Worm (Caenorhabditis elegans) whole organism, L1 larva: ENCODE results near the gene col-105.

ENCODE experiments used
- C04F5.9 ChIP-seq: sonication (generic microtip); optimal IDR thresholded peaks from 2 replicates; lab custom pipeline; 2016; ENCODE audit warnings: missing genetic modification characterization, missing compliant biosample characterization
- Y116A8C.19 ChIP-seq: sonication (generic microtip); optimal IDR thresholded peaks from 2 replicates; lab custom pipeline; 2016; ENCODE audit warnings: missing compliant biosample characterization, missing genetic modification characterization, borderline replicate concordance
- alr-1 ChIP-seq: fragments of 200-800 bp; sonication (Bioruptor generic); optimal IDR thresholded peaks from 2 replicates; lab custom pipeline; 2018; ENCODE audit warnings: borderline replicate concordance, mild to moderate bottlenecking, missing genetic modification characterization, missing compliant biosample characterization
- aly-2 ChIP-seq: fragments of 150-350 bp; optimal IDR thresholded peaks from 2 replicates; lab custom pipeline; 2014; ENCODE audit warnings: missing biosample characterization, missing genetic modification characterization
- blmp-1 ChIP-seq: fragments of 150-350 bp; optimal IDR thresholded peaks from 2 replicates; lab custom pipeline; 2014; ENCODE audit warnings: missing biosample characterization, missing genetic modification characterization
- ceh-63 ChIP-seq: fragments of 200-800 bp; sonication (Bioruptor generic); optimal IDR thresholded peaks from 2 replicates; lab custom pipeline; 2018; ENCODE audit warnings: mild to moderate bottlenecking, missing genetic modification characterization, missing compliant biosample characterization
- ceh-82 ChIP-seq, 3 experiments: fragments of 150-350 bp in 1 of 3; sonication (generic microtip) in 2 of 3; optimal IDR thresholded peaks; 2 replicates each; lab custom pipeline; 2014 to 2017; ENCODE audit warnings: missing biosample characterization in 3 of 3, missing genetic modification characterization in 3 of 3
- ceh-90 ChIP-seq: sonication (generic microtip); optimal IDR thresholded peaks from 2 replicates; lab custom pipeline; 2016; ENCODE audit warnings: missing genetic modification characterization, missing compliant biosample characterization
- ces-1 ChIP-seq: fragments of 150-350 bp; optimal IDR thresholded peaks from 2 replicates; lab custom pipeline; 2014; ENCODE audit warnings: missing biosample characterization, missing genetic modification reagents, missing genetic modification characterization
- dpl-1 ChIP-seq, 3 experiments: fragments of 150-350 bp in 2 of 3; sonication (generic microtip) in 1 of 3; optimal IDR thresholded peaks; 2 replicates each; lab custom pipeline; 2014 to 2017; ENCODE audit warnings: missing biosample characterization in 3 of 3, missing genetic modification characterization in 3 of 3, missing genetic modification reagents in 3 of 3
- efl-1 ChIP-seq, 4 experiments: fragments of 150-350 bp; optimal IDR thresholded peaks in 3 of 4; peaks in 1 of 4; 1 replicate in 1 of 4; 2 replicates in 3 of 4; lab custom pipeline; 2014; ENCODE audit warnings: missing biosample characterization in 2 of 4, missing genetic modification characterization in 2 of 4, missing genetic modification reagents in 2 of 4
- egl-13 ChIP-seq: sonication (generic microtip); optimal IDR thresholded peaks from 2 replicates; lab custom pipeline; 2016; ENCODE audit warnings: missing genotype, missing genetic modification reagents, missing genetic modification characterization, missing compliant biosample characterization
- egl-27 ChIP-seq, 2 experiments: fragments of 150-350 bp in 1 of 2; sonication (generic microtip); optimal IDR thresholded peaks; 3 replicates each; lab custom pipeline; 2017 to 2018; ENCODE audit warnings: missing biosample characterization in 2 of 2, missing genetic modification characterization in 2 of 2, missing genetic modification reagents in 2 of 2
- elt-3 ChIP-seq, 6 experiments: fragments of 150-350 bp in 1 of 6; sonication (generic microtip); optimal IDR thresholded peaks; 2 replicates each; lab custom pipeline; 2017 to 2018; ENCODE audit warnings: missing biosample characterization in 6 of 6, missing genetic modification characterization in 6 of 6, inconsistent platforms in 1 of 6
- fos-1 ChIP-seq: fragments of 150-350 bp; optimal IDR thresholded peaks from 2 replicates; lab custom pipeline; 2014; ENCODE audit warnings: missing biosample characterization, missing genetic modification characterization
- grh-1 ChIP-seq: fragments of 200-800 bp; sonication (Bioruptor generic); IDR thresholded peaks from 2 replicates; pipeline ENCODE4 v1.3.6; 2022; ENCODE audit warnings: missing genetic modification reagents, missing genetic modification characterization, missing compliant biosample characterization
- hlh-4 ChIP-seq: sonication (generic microtip); optimal IDR thresholded peaks from 2 replicates; lab custom pipeline; 2016; ENCODE audit warnings: mild to moderate bottlenecking, missing genetic modification characterization, missing compliant biosample characterization
- jun-1 ChIP-seq: fragments of 150-350 bp; optimal IDR thresholded peaks from 2 replicates; lab custom pipeline; 2014; ENCODE audit warnings: missing biosample characterization, missing genetic modification reagents, missing genetic modification characterization
- lin-13 ChIP-seq: fragments of 150-350 bp; optimal IDR thresholded peaks from 2 replicates; lab custom pipeline; 2014; ENCODE audit warnings: missing biosample characterization, missing genetic modification reagents, missing genetic modification characterization
- lin-14 ChIP-seq: fragments of 200-800 bp; sonication (Bioruptor generic); optimal IDR thresholded peaks from 2 replicates; lab custom pipeline; 2018; ENCODE audit warnings: mild to moderate bottlenecking, missing genetic modification characterization, moderate library complexity, missing compliant biosample characterization
- lir-3 ChIP-seq: sonication (generic microtip); optimal IDR thresholded peaks from 2 replicates; lab custom pipeline; 2016; ENCODE audit warnings: mild to moderate bottlenecking, missing genetic modification characterization, moderate library complexity, missing compliant biosample characterization; ENCODE audit not compliant: poor library complexity
- mef-2 ChIP-seq: fragments of 150-350 bp; optimal IDR thresholded peaks from 2 replicates; lab custom pipeline; 2014; ENCODE audit warnings: missing biosample characterization, missing genetic modification characterization
- nhr-11 ChIP-seq: fragments of 150-350 bp; optimal IDR thresholded peaks from 2 replicates; lab custom pipeline; 2014; ENCODE audit warnings: missing biosample characterization, missing genetic modification characterization
- nhr-20 ChIP-seq: sonication (generic microtip); optimal IDR thresholded peaks from 2 replicates; lab custom pipeline; 2016; ENCODE audit warnings: mild to moderate bottlenecking, missing genetic modification characterization, missing compliant biosample characterization
- nhr-47 ChIP-seq: sonication (generic microtip); optimal IDR thresholded peaks from 2 replicates; lab custom pipeline; 2016; ENCODE audit warnings: mild to moderate bottlenecking, missing genetic modification characterization, moderate library complexity, missing compliant biosample characterization
- nhr-71 ChIP-seq: sonication (generic microtip); optimal IDR thresholded peaks from 2 replicates; lab custom pipeline; 2016; ENCODE audit warnings: mild to moderate bottlenecking, missing genetic modification characterization, moderate library complexity, missing compliant biosample characterization
- nhr-76 ChIP-seq: sonication (generic microtip); optimal IDR thresholded peaks from 2 replicates; lab custom pipeline; 2017; ENCODE audit warnings: missing biosample characterization, missing genetic modification characterization
- nhr-90 ChIP-seq: sonication (generic microtip); optimal IDR thresholded peaks from 2 replicates; lab custom pipeline; 2016; ENCODE audit warnings: mild to moderate bottlenecking, missing genetic modification characterization, missing compliant biosample characterization; ENCODE audit not compliant: poor library complexity
- pag-3 ChIP-seq: sonication (generic microtip); optimal IDR thresholded peaks from 2 replicates; lab custom pipeline; 2017; ENCODE audit warnings: missing genetic modification characterization, mild to moderate bottlenecking, missing compliant biosample characterization, antibody characterized with exemption, borderline replicate concordance; ENCODE audit not compliant: insufficient read depth
- pqm-1 ChIP-seq: sonication (generic microtip); optimal IDR thresholded peaks from 3 replicates; lab custom pipeline; 2017; ENCODE audit warnings: missing biosample characterization, missing genetic modification characterization
- rnt-1 ChIP-seq: sonication (generic microtip); optimal IDR thresholded peaks from 2 replicates; lab custom pipeline; 2016; ENCODE audit warnings: mild to moderate bottlenecking, missing genetic modification characterization, moderate library complexity, missing compliant biosample characterization
- snu-23 ChIP-seq: sonication (generic microtip); optimal IDR thresholded peaks from 2 replicates; lab custom pipeline; 2016; ENCODE audit warnings: missing genetic modification characterization, missing compliant biosample characterization
- sup-37 ChIP-seq: fragments of 200-800 bp; sonication (Bioruptor generic); optimal IDR thresholded peaks from 2 replicates; lab custom pipeline; 2018; ENCODE audit warnings: mild to moderate bottlenecking, missing genetic modification characterization, missing compliant biosample characterization
- swsn-7 ChIP-seq: sonication (generic microtip); optimal IDR thresholded peaks from 2 replicates; lab custom pipeline; 2016; ENCODE audit warnings: missing genetic modification characterization, missing compliant biosample characterization
- tlp-1 ChIP-seq: fragments of 150-350 bp; optimal IDR thresholded peaks from 2 replicates; lab custom pipeline; 2014; ENCODE audit warnings: missing biosample characterization, missing genetic modification characterization
- unc-130 ChIP-seq: fragments of 150-350 bp; optimal IDR thresholded peaks from 2 replicates; lab custom pipeline; 2017; ENCODE audit warnings: missing biosample characterization, missing genetic modification characterization, inconsistent platforms
- unc-30 ChIP-seq: sonication (generic microtip); optimal IDR thresholded peaks from 2 replicates; lab custom pipeline; 2017; ENCODE audit warnings: missing biosample characterization, missing genetic modification characterization
- unc-62 ChIP-seq: fragments of 150-350 bp; optimal IDR thresholded peaks from 2 replicates; lab custom pipeline; 2014; ENCODE audit warnings: missing biosample characterization, missing genetic modification reagents, missing genetic modification characterization
- unc-86 ChIP-seq: sonication (generic microtip); optimal IDR thresholded peaks from 2 replicates; lab custom pipeline; 2016; ENCODE audit warnings: missing genetic modification characterization, missing compliant biosample characterization
- unc-98 ChIP-seq: fragments of 200-800 bp; sonication (Bioruptor generic); IDR thresholded peaks from 2 replicates; pipeline ENCODE4 v1.3.6; 2022; ENCODE audit warnings: missing genetic modification characterization, missing compliant biosample characterization
- xbp-1 ChIP-seq: sonication (generic microtip); optimal IDR thresholded peaks from 2 replicates; lab custom pipeline; 2016; ENCODE audit warnings: missing genetic modification characterization, missing compliant biosample characterization
- zag-1 ChIP-seq: fragments of 150-350 bp; optimal IDR thresholded peaks from 2 replicates; lab custom pipeline; 2014; ENCODE audit warnings: missing biosample characterization, missing genetic modification characterization
- ztf-4 ChIP-seq: fragments of 150-350 bp; optimal IDR thresholded peaks from 2 replicates; lab custom pipeline; 2014; ENCODE audit warnings: missing biosample characterization, missing genetic modification characterization

Gene col-105

DNA sequence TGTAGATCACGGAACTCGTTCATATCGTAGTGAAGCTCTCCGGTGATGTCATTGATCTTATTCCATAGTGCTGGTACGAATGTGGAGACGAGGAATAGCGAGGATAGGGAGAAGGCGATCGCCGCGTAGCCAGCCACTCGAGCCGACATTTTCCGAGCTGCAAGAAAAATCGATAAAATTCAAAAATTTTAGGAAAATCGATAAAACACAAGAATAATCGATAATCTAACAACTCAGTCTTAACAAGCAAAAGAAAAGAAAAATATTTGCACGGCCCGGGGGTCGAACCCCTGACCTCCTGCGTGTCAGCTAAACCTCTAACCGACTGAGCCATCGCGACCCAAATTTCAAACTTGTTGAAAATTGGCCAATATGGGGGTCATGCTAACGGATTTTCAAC, 3.9 kb downstream of the col-105 start, which contains the start of gene col-104:
col-104 (minus strand) TSS at position 159 of the 400 bp plus-strand sequence.
- TF ChIP-seq lir-3 (tag; lab: Kevin White, UChicago) (no peak), C04F5.9 (tag; lab: Kevin White, UChicago) (no peak), ceh-90 (tag; lab: Kevin White, UChicago) (no peak), unc-98 (GFP tag; lab: Robert Waterston, UW) (no peak), lin-14 (GFP tag; lab: Kevin White, UChicago) (no peak), ztf-4 (no peak), nhr-71 (tag; lab: Kevin White, UChicago) (no peak), alr-1 (tag; lab: Kevin White, UChicago) (no peak), Y116A8C.19 (tag; lab: Kevin White, UChicago) (no peak), sup-37 (no peak), nhr-47 (tag; lab: Kevin White, UChicago) (no peak), unc-62 (GFP tag; lab: Kevin White, UChicago) (no peak)
- TF ChIP-seq, all 84 proteins: peak for 0

DNA sequence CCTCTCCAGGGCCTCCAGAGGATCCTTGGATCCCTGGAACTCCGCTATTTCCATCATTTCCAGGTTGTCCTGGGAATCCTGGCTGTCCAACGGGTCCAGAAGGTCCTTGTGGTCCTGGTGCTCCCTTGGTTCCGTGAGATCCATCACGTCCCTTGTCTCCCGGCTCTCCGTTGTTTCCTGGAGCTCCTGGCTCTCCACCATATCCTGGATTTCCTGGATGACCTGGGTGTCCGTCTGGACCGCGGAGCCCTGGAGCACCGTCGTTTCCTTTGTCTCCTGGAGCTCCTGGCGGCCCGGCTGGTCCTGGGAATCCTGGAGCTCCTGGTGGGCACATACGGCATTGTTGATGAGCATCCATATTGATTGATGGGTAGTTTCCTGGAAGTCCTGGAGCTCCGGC, 5.2 kb downstream of the col-105 start:
- TF ChIP-seq egl-27 (tag; optimal IDR thresholded peaks at IDR 0.05; lab: Kevin White, UChicago) (no peak), efl-1 (optimal IDR thresholded peaks at IDR 0.05; lab: Kevin White, UChicago) (no peak), efl-1 (GFP tag; optimal IDR thresholded peaks at IDR 0.05 in 1 of 2; lab: Kevin White, UChicago) (peak in 1 of 2 experiments; percentile 58)

DNA sequence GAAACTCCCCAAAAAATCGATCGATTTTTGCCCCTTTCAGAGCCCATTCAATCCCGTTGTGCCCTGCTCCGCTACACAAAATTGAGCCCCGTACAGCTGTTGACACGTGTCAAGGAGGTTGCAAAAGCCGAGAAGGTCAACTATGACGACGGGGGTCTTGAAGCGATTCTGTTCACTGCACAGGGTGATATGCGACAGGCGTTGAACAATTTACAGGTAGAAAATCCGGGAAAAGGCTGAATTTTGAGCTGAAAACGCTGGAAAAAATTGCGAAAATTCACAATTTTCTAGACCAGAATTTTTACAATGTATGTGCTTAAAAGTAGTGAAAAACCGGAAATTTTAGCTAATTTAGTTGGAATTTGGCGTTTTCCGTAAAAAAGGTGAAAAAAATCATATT, 9.7 kb downstream of the col-105 start:
- TF ChIP-seq aly-2 (tag; lab: Kevin White, UChicago) (no peak), ces-1 (GFP tag; lab: Kevin White, UChicago) (no peak), grh-1 (GFP tag; lab: Robert Waterston, UW) (no peak), egl-13 (tag; lab: Kevin White, UChicago) (no peak), nhr-47 (tag; lab: Kevin White, UChicago) (no peak), pqm-1 (no peak), nhr-11 (tag; lab: Kevin White, UChicago) (no peak), lin-14 (GFP tag; lab: Kevin White, UChicago) (no peak), snu-23 (GFP tag; lab: Kevin White, UChicago) (no peak), swsn-7 (tag; lab: Kevin White, UChicago) (no peak), fos-1 (no peak)
- TF ChIP-seq, all 84 proteins: peak for 0

DNA sequence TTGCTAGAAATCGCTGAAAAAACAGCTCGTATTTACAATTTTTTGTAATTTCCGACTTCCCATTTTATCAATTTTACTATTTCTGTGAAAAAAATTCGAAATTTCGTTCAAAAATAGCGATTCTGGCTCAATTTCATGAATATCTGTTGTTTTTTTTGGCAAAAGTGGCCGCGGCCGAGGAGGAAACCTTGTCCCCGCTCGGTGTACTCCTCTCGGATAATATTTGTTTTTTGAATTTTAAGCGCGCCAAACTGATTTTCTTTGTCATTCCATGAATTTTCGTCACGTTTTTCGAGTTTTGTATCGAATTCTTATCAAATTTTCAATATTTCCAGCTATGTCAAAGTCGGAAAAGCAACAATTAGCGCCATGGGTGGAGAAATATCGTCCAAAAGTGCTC, 12.0 kb downstream of the col-105 start, which contains the start of gene rfc-2:
rfc-2 (plus strand) TSS at position 334 of the 400 bp plus-strand sequence.
- TF ChIP-seq unc-30 (no peak), elt-3 (tag; optimal IDR thresholded peaks at IDR 0.05; lab: Kevin White, UChicago) (no peak), unc-62 (GFP tag; lab: Kevin White, UChicago) (no peak), efl-1 (optimal IDR thresholded peaks at IDR 0.05; lab: Kevin White, UChicago) (peak; percentile 40 to 67), efl-1 (GFP tag; optimal IDR thresholded peaks at IDR 0.05 in 1 of 2; lab: Kevin White, UChicago) (peak; percentile 76 to 94), nhr-20 (tag; lab: Kevin White, UChicago) (peak; percentile 20), C04F5.9 (tag; lab: Kevin White, UChicago) (no peak), rnt-1 (peak; percentile 91), ces-1 (GFP tag; lab: Kevin White, UChicago) (no peak), unc-86 (tag; lab: Kevin White, UChicago) (peak; percentile 18), zag-1 (tag; lab: Kevin White, UChicago) (no peak), hlh-4 (no peak), ceh-90 (tag; lab: Kevin White, UChicago) (peak; percentile 78), dpl-1 (GFP tag; optimal IDR thresholded peaks at IDR 0.05; lab: Kevin White, UChicago) (peak; percentile 52 to 74 (median 59)), egl-13 (tag; lab: Kevin White, UChicago) (no peak), pag-3 (tag; lab: Kevin White, UChicago) (no peak), snu-23 (GFP tag; lab: Kevin White, UChicago) (peak; percentile 48), unc-130 (tag; lab: Kevin White, UChicago) (no peak), mef-2 (no peak), nhr-90 (tag; lab: Kevin White, UChicago) (no peak), swsn-7 (tag; lab: Kevin White, UChicago) (peak; percentile 5), Y116A8C.19 (tag; lab: Kevin White, UChicago) (no peak), pqm-1 (no peak), tlp-1 (tag; lab: Kevin White, UChicago) (no peak), ceh-63 (no peak), lin-13 (GFP tag; lab: Kevin White, UChicago) (no peak), ceh-82 (tag; optimal IDR thresholded peaks at IDR 0.05; lab: Kevin White, UChicago) (peak in 2 of 3 experiments; percentile 33 to 36), xbp-1 (peak; percentile 38), lir-3 (tag; lab: Kevin White, UChicago) (no peak), blmp-1 (tag; lab: Kevin White, UChicago) (peak; percentile 15), jun-1 (tag; lab: Kevin White, UChicago) (no peak), nhr-76 (tag; lab: Kevin White, UChicago) (no peak), sup-37 (no peak)
